Fruit fly (Drosophila melanogaster): Measurements from ENCODE around the gene CG17294.
A peak's percentile ranks its signal among the peaks of the same experiment; 100 is the strongest.

Gene CG17294

dm6 chr2L:8376717-8377116, at the start of gene CG17294, which contains the start of gene CG13390:
Gene CG17294 (plus strand): TSS chr2L:8377035.
Gene CG13390 (minus strand): TSS chr2L:8376797.
- peak; percentile 99 for TF ChIP-seq CG11617 (GFP tag; optimal IDR thresholded peaks at IDR 0.05)
- peak; percentile 88 for TF ChIP-seq ovo (GFP tag; optimal IDR thresholded peaks at IDR 0.05)
- peak; percentile 98 for TF ChIP-seq CG1620 (GFP tag; optimal IDR thresholded peaks at IDR 0.05)
- peak; percentile 98 for TF ChIP-seq Crg-1 (GFP tag; optimal IDR thresholded peaks at IDR 0.05)
- TF ChIP-seq CG5204 (GFP tag; optimal IDR thresholded peaks at IDR 0.05): no peak
- TF ChIP-seq cic (GFP tag; optimal IDR thresholded peaks at IDR 0.05): peak; percentile 93
- TF ChIP-seq CG7045 (GFP tag; optimal IDR thresholded peaks at IDR 0.05): peak; percentile 99
- TF ChIP-seq cnc (optimal IDR thresholded peaks at IDR 0.05): no peak
- TF ChIP-seq CG14711 (tag; optimal IDR thresholded peaks at IDR 0.05): peak; percentile 99
- peak; percentile 98 for TF ChIP-seq Clk (GFP tag; optimal IDR thresholded peaks at IDR 0.05)
- peak; percentile 95 for TF ChIP-seq pad (GFP tag; optimal IDR thresholded peaks at IDR 0.05)
- peak; percentile 97 for TF ChIP-seq kay (GFP tag; ENCODE audit: borderline replicate concordance)
- TF ChIP-seq Hr96 (GFP tag; optimal IDR thresholded peaks at IDR 0.05): peak; percentile 95
- TF ChIP-seq bab1 (GFP tag; optimal IDR thresholded peaks at IDR 0.05): peak; percentile 100
- TF ChIP-seq CG7101 (tag; optimal IDR thresholded peaks at IDR 0.05): peak; percentile 100
- TF ChIP-seq tj (GFP tag; optimal IDR thresholded peaks at IDR 0.05): peak; percentile 88
- peak; percentile 99 for TF ChIP-seq CG33017 (tag; optimal IDR thresholded peaks at IDR 0.05)
- peak; percentile 98 for TF ChIP-seq toe (GFP tag; optimal IDR thresholded peaks at IDR 0.05)
- TF ChIP-seq Mnt (GFP tag; optimal IDR thresholded peaks at IDR 0.05): peak; percentile 94
- TF ChIP-seq CG12768 (GFP tag; optimal IDR thresholded peaks at IDR 0.05): peak; percentile 100

dm6 chr2L:8327272-8327555, 49.6 kb upstream of the CG17294 start, which contains the start of gene CG14275:
Gene CG14275 (plus strand): TSS chr2L:8327456.
- TF ChIP-seq kay (GFP tag; ENCODE audit: borderline replicate concordance) (no peak), CG7045 (GFP tag; optimal IDR thresholded peaks at IDR 0.05) (no peak), CG14711 (tag; optimal IDR thresholded peaks at IDR 0.05) (no peak)

- no peak for TF ChIP-seq Crg-1 (GFP tag; optimal IDR thresholded peaks at IDR 0.05)
- TF ChIP-seq tj (GFP tag; optimal IDR thresholded peaks at IDR 0.05): peak; percentile 96
Observed at dm6 chr2L:8327783-8328327, 49.0 kb upstream of the CG17294 start.

dm6 chr2L:8328526-8329097, 48.2 kb upstream of the CG17294 start:
- TF ChIP-seq CG7101 (tag; optimal IDR thresholded peaks at IDR 0.05) (no peak), kay (GFP tag; ENCODE audit: borderline replicate concordance) (peak; percentile 85)

dm6 chr2L:8333185-8333584, 43.6 kb upstream of the CG17294 start:
- TF ChIP-seq Clk (GFP tag; optimal IDR thresholded peaks at IDR 0.05): no peak
- no peak for TF ChIP-seq Crg-1 (GFP tag; optimal IDR thresholded peaks at IDR 0.05)
- TF ChIP-seq bab1 (GFP tag; optimal IDR thresholded peaks at IDR 0.05): no peak
- TF ChIP-seq Hr96 (GFP tag; optimal IDR thresholded peaks at IDR 0.05): no peak
- no peak for TF ChIP-seq cic (GFP tag; optimal IDR thresholded peaks at IDR 0.05)
- TF ChIP-seq CG14711 (tag; optimal IDR thresholded peaks at IDR 0.05): no peak
- TF ChIP-seq CG5204 (GFP tag; optimal IDR thresholded peaks at IDR 0.05): no peak
- TF ChIP-seq pad (GFP tag; optimal IDR thresholded peaks at IDR 0.05): no peak
- TF ChIP-seq CG33017 (tag; optimal IDR thresholded peaks at IDR 0.05): no peak
- TF ChIP-seq CG7045 (GFP tag; optimal IDR thresholded peaks at IDR 0.05): no peak

- no peak for TF ChIP-seq ovo (GFP tag; optimal IDR thresholded peaks at IDR 0.05)
- no peak for TF ChIP-seq bab1 (GFP tag; optimal IDR thresholded peaks at IDR 0.05)
- no peak for TF ChIP-seq CG1620 (GFP tag; optimal IDR thresholded peaks at IDR 0.05)
- TF ChIP-seq CG7101 (tag; optimal IDR thresholded peaks at IDR 0.05): no peak
- TF ChIP-seq tj (GFP tag; optimal IDR thresholded peaks at IDR 0.05): no peak
- TF ChIP-seq Mnt (GFP tag; optimal IDR thresholded peaks at IDR 0.05): no peak
- no peak for TF ChIP-seq cic (GFP tag; optimal IDR thresholded peaks at IDR 0.05)
- no peak for TF ChIP-seq pad (GFP tag; optimal IDR thresholded peaks at IDR 0.05)
- TF ChIP-seq CG12768 (GFP tag; optimal IDR thresholded peaks at IDR 0.05): no peak
- no peak for TF ChIP-seq Crg-1 (GFP tag; optimal IDR thresholded peaks at IDR 0.05)
- TF ChIP-seq Clk (GFP tag; optimal IDR thresholded peaks at IDR 0.05): no peak
- TF ChIP-seq CG5204 (GFP tag; optimal IDR thresholded peaks at IDR 0.05): no peak
- no peak for TF ChIP-seq toe (GFP tag; optimal IDR thresholded peaks at IDR 0.05)
- no peak for TF ChIP-seq kay (GFP tag; ENCODE audit: borderline replicate concordance)
- TF ChIP-seq Hr96 (GFP tag; optimal IDR thresholded peaks at IDR 0.05): no peak
Observed at dm6 chr2L:8333624-8334023, 43.2 kb upstream of the CG17294 start.

- TF ChIP-seq CG7045 (GFP tag; optimal IDR thresholded peaks at IDR 0.05) (no peak), bab1 (GFP tag; optimal IDR thresholded peaks at IDR 0.05) (peak; percentile 20)
Observed at dm6 chr2L:8334705-8335104, 42.1 kb upstream of the CG17294 start.

dm6 chr2L:8338039-8338438, 38.8 kb upstream of the CG17294 start, which contains the start of gene witty:
Gene witty (plus strand): TSS chr2L:8338287.
- TF ChIP-seq CG5204 (GFP tag; optimal IDR thresholded peaks at IDR 0.05) (no peak), toe (GFP tag; optimal IDR thresholded peaks at IDR 0.05) (no peak), CG33017 (tag; optimal IDR thresholded peaks at IDR 0.05) (no peak), CG1620 (GFP tag; optimal IDR thresholded peaks at IDR 0.05) (no peak), cic (GFP tag; optimal IDR thresholded peaks at IDR 0.05) (no peak), Clk (GFP tag; optimal IDR thresholded peaks at IDR 0.05) (no peak), CG7045 (GFP tag; optimal IDR thresholded peaks at IDR 0.05) (no peak), Mnt (GFP tag; optimal IDR thresholded peaks at IDR 0.05) (no peak), Crg-1 (GFP tag; optimal IDR thresholded peaks at IDR 0.05) (no peak)
